Worm (Caenorhabditis elegans) whole organism, L2 larva: ENCODE results near the gene C46F11.6.

Experiments
- C34F6.9 ChIP-seq: fragments of 150-350 bp; optimal IDR thresholded peaks from 2 replicates; lab custom pipeline; 2014; ENCODE audit warnings: missing biosample characterization, missing genetic modification characterization
- F13H6.1 ChIP-seq: sonication (generic microtip); optimal IDR thresholded peaks from 2 replicates; lab custom pipeline; 2016; ENCODE audit warnings: missing genetic modification characterization, missing compliant biosample characterization
- R02D3.7 ChIP-seq: fragments of 150-350 bp; optimal IDR thresholded peaks from 2 replicates; lab custom pipeline; 2014; ENCODE audit warnings: missing biosample characterization, missing genetic modification characterization
- Y55F3AM.14 ChIP-seq: fragments of 200-800 bp; sonication (Bioruptor generic); optimal IDR thresholded peaks from 2 replicates; lab custom pipeline; 2018; ENCODE audit warnings: mild to moderate bottlenecking, missing genetic modification characterization, missing compliant biosample characterization
- ZK546.5 ChIP-seq: sonication (generic microtip); optimal IDR thresholded peaks from 2 replicates; lab custom pipeline; 2017; ENCODE audit warnings: missing biosample characterization, missing genetic modification characterization
- alr-1 ChIP-seq: fragments of 150-350 bp; optimal IDR thresholded peaks from 2 replicates; lab custom pipeline; 2014; ENCODE audit warnings: missing biosample characterization, missing genetic modification characterization
- aly-2 ChIP-seq: fragments of 150-350 bp; optimal IDR thresholded peaks from 2 replicates; lab custom pipeline; 2014; ENCODE audit warnings: missing biosample characterization, missing genetic modification characterization
- fos-1 ChIP-seq: fragments of 150-350 bp; optimal IDR thresholded peaks from 2 replicates; lab custom pipeline; 2014; ENCODE audit warnings: missing biosample characterization, missing genetic modification characterization
- lsy-2 ChIP-seq, 2 experiments: fragments of 150-350 bp in 1 of 2; sonication (generic microtip) in 1 of 2; optimal IDR thresholded peaks; 2 replicates each; lab custom pipeline; 2014 to 2017; ENCODE audit warnings: missing biosample characterization in 2 of 2, missing genetic modification characterization in 2 of 2
- mbf-1 ChIP-seq: sonication (generic microtip); optimal IDR thresholded peaks from 2 replicates; lab custom pipeline; 2017; ENCODE audit warnings: missing biosample characterization, missing genetic modification characterization
- nhr-10 ChIP-seq: sonication (generic microtip); optimal IDR thresholded peaks from 2 replicates; lab custom pipeline; 2017; ENCODE audit warnings: missing biosample characterization, missing genetic modification characterization
- nhr-25 ChIP-seq: fragments of 150-350 bp; sonication (generic microtip); optimal IDR thresholded peaks from 3 replicates; lab custom pipeline; 2014; ENCODE audit warnings: missing biosample characterization, missing genetic modification characterization
- sma-9 ChIP-seq, 2 experiments: fragments of 150-350 bp in 1 of 2; sonication (generic microtip) in 1 of 2; optimal IDR thresholded peaks; 2 replicates each; lab custom pipeline; 2014 to 2016; ENCODE audit warnings: missing genetic modification characterization in 2 of 2, mild to moderate bottlenecking in 1 of 2, missing biosample characterization in 1 of 2, missing compliant biosample characterization in 1 of 2, missing genetic modification reagents in 1 of 2, moderate library complexity in 1 of 2
- unc-55 ChIP-seq: fragments of 150-350 bp; sonication (generic microtip); optimal IDR thresholded peaks from 3 replicates; lab custom pipeline; 2014; ENCODE audit warnings: missing biosample characterization, missing genetic modification reagents, missing genetic modification characterization

The C46F11.6 gene

ce11 chrIII:3619621-3620261, 50.5 kb downstream of the C46F11.6 start:
- peak; percentile 43 for TF ChIP-seq unc-55 (GFP tag; lab: Kevin White, UChicago)
- no peak for TF ChIP-seq Y55F3AM.14 (GFP tag; lab: Kevin White, UChicago)
- peak; percentile 15 for TF ChIP-seq F13H6.1
- TF ChIP-seq nhr-10 (tag; lab: Kevin White, UChicago), result no peak
- TF ChIP-seq ZK546.5 (tag; lab: Kevin White, UChicago), result no peak
- TF ChIP-seq aly-2 (tag; lab: Kevin White, UChicago), result no peak
- peak; percentile 37 for TF ChIP-seq C34F6.9 (tag; lab: Kevin White, UChicago)
- TF ChIP-seq nhr-25, result no peak
- TF ChIP-seq fos-1, result peak; percentile 38
- TF ChIP-seq R02D3.7 (tag; lab: Kevin White, UChicago), result no peak
- TF ChIP-seq mbf-1, result no peak
- TF ChIP-seq alr-1, result no peak
- no peak for TF ChIP-seq sma-9 (GFP tag; optimal IDR thresholded peaks at IDR 0.05; lab: Kevin White, UChicago)
- TF ChIP-seq sma-9 (tag; optimal IDR thresholded peaks at IDR 0.05; lab: Kevin White, UChicago), result no peak
- peak in 1 of 2 experiments; percentile 26 for TF ChIP-seq lsy-2 (tag; optimal IDR thresholded peaks at IDR 0.05; lab: Kevin White, UChicago)
